Fruit fly (Drosophila melanogaster) whole organism, embryonic: ENCODE measurements around the gene CG33093.
A peak's percentile ranks its signal among the peaks of the same experiment; 100 is the strongest.

Experiments used
- Antp ChIP-seq: fragments of 200-800 bp; sonication (Bioruptor generic); optimal IDR thresholded peaks from 3 replicates; lab custom pipeline; 2016; ENCODE audit warnings: missing biosample characterization, missing genetic modification characterization
- CG10274 ChIP-seq: fragments of 200-800 bp; sonication (Bioruptor generic); optimal IDR thresholded peaks from 3 replicates; lab custom pipeline; 2017; ENCODE audit warnings: missing biosample characterization, mild to moderate bottlenecking, missing genetic modification characterization
- CG11695 ChIP-seq: fragments of 200-800 bp; sonication (Bioruptor generic); IDR thresholded peaks from 3 replicates; pipeline ENCODE4 v1.3.6; 2022; ENCODE audit warnings: missing biosample characterization, missing genetic modification characterization
- CG11696 ChIP-seq: fragments of 200-800 bp; sonication (Bioruptor generic); IDR thresholded peaks from 2 replicates; pipeline ENCODE4 v1.3.6; 2022; ENCODE audit warnings: missing biosample characterization, missing genetic modification characterization
- CG12071 ChIP-seq: fragments of 200-800 bp; sonication (Bioruptor generic); optimal IDR thresholded peaks from 3 replicates; lab custom pipeline; 2018; ENCODE audit warnings: missing biosample characterization, mild to moderate bottlenecking, missing genetic modification characterization
- CG12744 ChIP-seq: fragments of 200-800 bp; sonication (Bioruptor generic); optimal IDR thresholded peaks from 2 replicates; lab custom pipeline; 2016; ENCODE audit warnings: missing biosample characterization, missing genetic modification characterization
- CG14860 ChIP-seq: fragments of 200-800 bp; sonication (Bioruptor generic); IDR thresholded peaks from 3 replicates; pipeline ENCODE4 v1.3.6; 2022; ENCODE audit warnings: missing biosample characterization, missing genetic modification characterization; ENCODE audit not compliant: partially characterized antibody
- CG1647 ChIP-seq: fragments of 200-800 bp; sonication (Bioruptor generic); optimal IDR thresholded peaks from 3 replicates; lab custom pipeline; 2016; ENCODE audit warnings: missing biosample characterization, missing genetic modification characterization
- CG17359 ChIP-seq: fragments of 200-800 bp; sonication (Bioruptor generic); optimal IDR thresholded peaks from 3 replicates; lab custom pipeline; 2018; ENCODE audit warnings: missing biosample characterization, mild to moderate bottlenecking, missing genetic modification characterization, moderate library complexity
- CG32767 ChIP-seq: fragments of 200-800 bp; sonication (Bioruptor generic); IDR thresholded peaks from 2 replicates; pipeline ENCODE4 v1.3.6; 2022; ENCODE audit warnings: missing biosample characterization, missing genetic modification characterization
- CG33213 ChIP-seq: fragments of 200-800 bp; sonication (Bioruptor generic); optimal IDR thresholded peaks from 3 replicates; lab custom pipeline; 2016; ENCODE audit warnings: missing biosample characterization, missing genetic modification characterization
- CG34224 ChIP-seq: fragments of 200-800 bp; sonication (Bioruptor generic); IDR thresholded peaks from 3 replicates; pipeline ENCODE4 v1.3.6; 2022; ENCODE audit warnings: missing biosample characterization, missing genetic modification characterization; ENCODE audit not compliant: partially characterized antibody
- CG3838 ChIP-seq: fragments of 200-800 bp; sonication (Bioruptor generic); optimal IDR thresholded peaks from 3 replicates; lab custom pipeline; 2016; ENCODE audit warnings: missing biosample characterization, missing genetic modification characterization
- CG6175 ChIP-seq: fragments of 200-800 bp; sonication (Bioruptor generic); IDR thresholded peaks from 3 replicates; pipeline ENCODE4 v1.3.6; 2022; ENCODE audit warnings: missing biosample characterization, missing genetic modification characterization
- CG6683 ChIP-seq: fragments of 200-800 bp; sonication (Bioruptor generic); optimal IDR thresholded peaks from 2 replicates; lab custom pipeline; 2017; ENCODE audit warnings: missing biosample characterization, mild to moderate bottlenecking, missing genetic modification characterization, missing genetic modification reagents
- CG8290 ChIP-seq, 3 experiments: fragments of 200-800 bp; sonication (Bioruptor generic); optimal IDR thresholded peaks; 2 replicates each; lab custom pipeline; 2016 to 2019; ENCODE audit warnings: missing biosample characterization in 3 of 3, missing genetic modification characterization in 3 of 3, mild to moderate bottlenecking in 2 of 3, moderate library complexity in 1 of 3
- CG8924 ChIP-seq: fragments of 200-800 bp; optimal IDR thresholded peaks from 3 replicates; lab custom pipeline; 2019; ENCODE audit warnings: missing biosample characterization, mild to moderate bottlenecking, missing genetic modification characterization, moderate library complexity
- CG8944 ChIP-seq: fragments of 200-800 bp; sonication (Bioruptor generic); optimal IDR thresholded peaks from 3 replicates; lab custom pipeline; 2016; ENCODE audit warnings: missing biosample characterization, missing genetic modification characterization
- CG9609 ChIP-seq: fragments of 200-800 bp; sonication (Bioruptor generic); optimal IDR thresholded peaks from 3 replicates; lab custom pipeline; 2016; ENCODE audit warnings: missing biosample characterization, missing genetic modification characterization
- CTCF ChIP-seq: fragments of 200-800 bp; sonication (Bioruptor generic); optimal IDR thresholded peaks from 2 replicates; lab custom pipeline; 2017; ENCODE audit warnings: missing biosample characterization, mild to moderate bottlenecking, missing genetic modification characterization, moderate library complexity
- H15 ChIP-seq: fragments of 200-800 bp; sonication (Bioruptor generic); IDR thresholded peaks from 3 replicates; pipeline ENCODE4 v1.3.6; 2022; ENCODE audit warnings: missing biosample characterization, missing genetic modification characterization
- Hmx ChIP-seq: fragments of 200-800 bp; sonication (Bioruptor generic); optimal IDR thresholded peaks from 2 replicates; lab custom pipeline; 2016; ENCODE audit warnings: missing biosample characterization, missing genetic modification characterization
- Hr39 ChIP-seq: fragments of >200 bp; optimal IDR thresholded peaks from 2 replicates; lab custom pipeline; 2017
- MBD-R2 ChIP-seq: fragments of 200-800 bp; sonication (Bioruptor generic); IDR thresholded peaks from 2 replicates; pipeline ENCODE4 v1.3.6; 2022; ENCODE audit warnings: missing biosample characterization, missing genetic modification characterization
- MTF-1 ChIP-seq: fragments of 200-800 bp; sonication (Bioruptor generic); optimal IDR thresholded peaks from 2 replicates; lab custom pipeline; 2018; ENCODE audit warnings: missing biosample characterization, mild to moderate bottlenecking, missing genetic modification characterization, borderline replicate concordance
- Mad ChIP-seq: fragments of 200-800 bp; sonication (Bioruptor generic); optimal IDR thresholded peaks from 2 replicates; lab custom pipeline; 2016; ENCODE audit warnings: missing biosample characterization, missing genetic modification characterization
- NFAT ChIP-seq: fragments of 200-800 bp; sonication (Bioruptor generic); IDR thresholded peaks from 2 replicates; pipeline ENCODE4 v1.3.6; 2022; ENCODE audit warnings: missing biosample characterization, missing genetic modification characterization
- Nf-YC ChIP-seq: fragments of 200-800 bp; optimal IDR thresholded peaks from 3 replicates; lab custom pipeline; 2019; ENCODE audit warnings: missing biosample characterization, mild to moderate bottlenecking, missing genetic modification characterization, moderate library complexity
- Optix ChIP-seq: fragments of 200-800 bp; sonication (Bioruptor generic); IDR thresholded peaks from 3 replicates; pipeline ENCODE4 v1.3.6; 2022; ENCODE audit warnings: missing biosample characterization, missing genetic modification characterization
- Ptx1 ChIP-seq: fragments of 200-800 bp; sonication (Bioruptor generic); IDR thresholded peaks from 2 replicates; pipeline ENCODE4 v1.3.6; 2022; ENCODE audit warnings: missing biosample characterization, missing genetic modification characterization
- Scr ChIP-seq: fragments of 200-800 bp; sonication (Bioruptor generic); IDR thresholded peaks from 2 replicates; pipeline ENCODE4 v1.3.6; 2022; ENCODE audit warnings: missing biosample characterization, missing genetic modification characterization; ENCODE audit not compliant: partially characterized antibody
- Sry-δ ChIP-seq: fragments of 200-800 bp; sonication (Bioruptor generic); optimal IDR thresholded peaks from 2 replicates; lab custom pipeline; 2016; ENCODE audit warnings: missing biosample characterization, missing genetic modification characterization
- aop ChIP-seq: fragments of 200-800 bp; sonication (Bioruptor generic); IDR thresholded peaks from 2 replicates; pipeline ENCODE4 v1.3.6; 2022; ENCODE audit warnings: missing biosample characterization, missing genetic modification characterization
- ase ChIP-seq: fragments of 200-800 bp; sonication (Bioruptor generic); IDR thresholded peaks from 3 replicates; pipeline ENCODE4 v1.3.6; 2022; ENCODE audit warnings: missing biosample characterization, missing genetic modification characterization
- az2 ChIP-seq: fragments of 200-800 bp; sonication (Bioruptor generic); optimal IDR thresholded peaks from 3 replicates; lab custom pipeline; 2016; ENCODE audit warnings: missing biosample characterization, missing genetic modification characterization
- btn ChIP-seq: fragments of 200-800 bp; sonication (Bioruptor generic); optimal IDR thresholded peaks from 2 replicates; lab custom pipeline; 2016; ENCODE audit warnings: missing biosample characterization, missing genetic modification characterization
- chn ChIP-seq: fragments of 200-800 bp; sonication (Bioruptor generic); optimal IDR thresholded peaks from 2 replicates; lab custom pipeline; 2016; ENCODE audit warnings: missing biosample characterization, missing genetic modification characterization
- crp ChIP-seq, 2 experiments: fragments of 200-800 bp; sonication (Bioruptor generic); optimal IDR thresholded peaks; 2 replicates in 1 of 2; 3 replicates in 1 of 2; lab custom pipeline; 2017; ENCODE audit warnings: missing biosample characterization in 2 of 2, missing genetic modification characterization in 2 of 2, mild to moderate bottlenecking in 1 of 2, moderate library complexity in 1 of 2
- dmrt11E ChIP-seq: fragments of 200-800 bp; sonication (Bioruptor generic); optimal IDR thresholded peaks from 3 replicates; lab custom pipeline; 2018; ENCODE audit warnings: missing biosample characterization, mild to moderate bottlenecking, missing genetic modification characterization, moderate library complexity
- ems ChIP-seq: fragments of 200-800 bp; sonication (Bioruptor generic); optimal IDR thresholded peaks from 3 replicates; lab custom pipeline; 2016; ENCODE audit warnings: missing biosample characterization, missing genetic modification characterization
- fru ChIP-seq: fragments of >200 bp; optimal IDR thresholded peaks from 2 replicates; lab custom pipeline; 2017
- her ChIP-seq: fragments of 200-800 bp; sonication (Bioruptor generic); optimal IDR thresholded peaks from 2 replicates; lab custom pipeline; 2016; ENCODE audit warnings: missing biosample characterization, missing genetic modification characterization
- hkb ChIP-seq, 2 experiments: fragments of 200-800 bp in 1 of 2; fragments of >200 bp in 1 of 2; sonication (Bioruptor generic) in 1 of 2; IDR thresholded peaks in 1 of 2; optimal IDR thresholded peaks in 1 of 2; 2 replicates each; pipeline versions ENCODE4 v1.3.6 to Lab custom; 2017 to 2022; ENCODE audit warnings: missing biosample characterization in 1 of 2, missing genetic modification characterization in 1 of 2
- nau ChIP-seq: fragments of 200-800 bp; sonication (Bioruptor generic); optimal IDR thresholded peaks from 3 replicates; lab custom pipeline; 2017; ENCODE audit warnings: missing biosample characterization, mild to moderate bottlenecking, missing genetic modification characterization, missing genetic modification reagents
- org-1 ChIP-seq: fragments of 200-800 bp; sonication (Bioruptor generic); optimal IDR thresholded peaks from 2 replicates; lab custom pipeline; 2017; ENCODE audit warnings: missing biosample characterization, missing genetic modification characterization
- otp ChIP-seq: fragments of 200-800 bp; sonication (Bioruptor generic); IDR thresholded peaks from 3 replicates; pipeline ENCODE4, ENCODE4 v1.3.6; 2022; ENCODE audit warnings: missing biosample characterization, missing genetic modification characterization
- psq ChIP-seq: fragments of 200-800 bp; sonication (Bioruptor generic); optimal IDR thresholded peaks from 2 replicates; lab custom pipeline; 2017; ENCODE audit warnings: missing biosample characterization, missing genetic modification characterization
- scrt ChIP-seq: fragments of 200-800 bp; sonication (Bioruptor generic); optimal IDR thresholded peaks from 2 replicates; lab custom pipeline; 2018; ENCODE audit warnings: missing biosample characterization, mild to moderate bottlenecking, missing genetic modification characterization, moderate library complexity
- slp2 ChIP-seq: fragments of 200-800 bp; sonication (Bioruptor generic); optimal IDR thresholded peaks from 2 replicates; lab custom pipeline; 2016; ENCODE audit warnings: missing biosample characterization, missing genetic modification characterization
- trem ChIP-seq: fragments of 200-800 bp; optimal IDR thresholded peaks from 3 replicates; lab custom pipeline; 2019; ENCODE audit warnings: missing biosample characterization, mild to moderate bottlenecking, missing genetic modification characterization, moderate library complexity
- tx ChIP-seq: fragments of 200-800 bp; sonication (Bioruptor generic); optimal IDR thresholded peaks from 2 replicates; lab custom pipeline; 2016; ENCODE audit warnings: missing biosample characterization, missing genetic modification characterization
- wor ChIP-seq: fragments of 200-800 bp; sonication (Bioruptor generic); IDR thresholded peaks from 2 replicates; pipeline ENCODE4 v1.3.6; 2022; ENCODE audit warnings: missing biosample characterization, missing genetic modification characterization

Gene CG33093

DNA sequence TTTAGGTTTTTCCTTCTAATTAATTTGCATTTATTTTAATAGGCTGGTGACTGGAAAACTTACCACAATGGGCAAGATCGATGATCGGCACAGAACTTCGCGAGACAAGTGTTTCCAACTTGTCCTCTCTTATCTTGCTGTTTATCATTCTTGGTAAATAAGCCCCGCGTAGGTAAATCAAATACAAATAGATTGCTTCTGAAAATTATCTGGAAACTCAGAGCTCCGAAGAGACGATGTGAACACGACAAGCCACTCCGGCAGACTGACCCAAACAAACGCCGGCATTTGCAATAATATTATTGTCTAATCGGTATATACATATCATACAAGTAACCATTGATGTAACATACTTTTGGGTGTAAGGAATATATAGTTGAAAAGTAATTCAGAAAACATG lies 1.4 kb downstream of the CG33093 start, which contains the start of gene CG33099 (continued):
- no peak for TF ChIP-seq Hr39 (lab: Kevin White, UChicago)
- peak; percentile 6 for TF ChIP-seq Antp (GFP tag; lab: Kevin White, UChicago)
- TF ChIP-seq crp (GFP tag; optimal IDR thresholded peaks at IDR 0.05; lab: Kevin White, UChicago) = no peak
- TF ChIP-seq org-1 (GFP tag; lab: Kevin White, UChicago) = peak; percentile 29
- peak; percentile 26 for TF ChIP-seq CG12744 (GFP tag; lab: Kevin White, UChicago)
- no peak for TF ChIP-seq fru (lab: Kevin White, UChicago)
- TF ChIP-seq tx = no peak
- no peak for TF ChIP-seq CG9609 (GFP tag; lab: Kevin White, UChicago)
- no peak for TF ChIP-seq Optix (GFP tag; lab: Robert Waterston, UW)
- TF ChIP-seq CG8924 (tag; lab: Kevin White, UChicago) = peak; percentile 48
- TF ChIP-seq Nf-YC (tag; lab: Kevin White, UChicago) = peak; percentile 17
- TF ChIP-seq CG34224 (GFP tag; lab: Robert Waterston, UW) = no peak
- TF ChIP-seq CG11696 (GFP tag; lab: Robert Waterston, UW) = no peak
- TF ChIP-seq CG10274 = no peak
- TF ChIP-seq CG11695 (GFP tag; lab: Robert Waterston, UW) = no peak
- no peak for TF ChIP-seq MBD-R2 (GFP tag; lab: Robert Waterston, UW)
- TF ChIP-seq CG14860 = no peak
- peak; percentile 7 for TF ChIP-seq CTCF
- TF ChIP-seq CG1647 (GFP tag; lab: Kevin White, UChicago) = no peak
- no peak for TF ChIP-seq chn
- peak; percentile 25 for TF ChIP-seq CG8944 (GFP tag; lab: Kevin White, UChicago)
- peak; percentile 51 for TF ChIP-seq CG12071 (GFP tag; lab: Kevin White, UChicago)
- TF ChIP-seq Mad (GFP tag; lab: Kevin White, UChicago) = peak; percentile 31
- TF ChIP-seq MTF-1 (GFP tag; lab: Kevin White, UChicago) = peak; percentile 60
- TF ChIP-seq hkb (optimal IDR thresholded peaks at IDR 0.05; lab: Kevin White, UChicago) = no peak
- TF ChIP-seq hkb (GFP tag; IDR thresholded peaks at IDR 0.05; lab: Robert Waterston, UW) = peak; percentile 62; the same call in 1 of the 2 replicates
- TF ChIP-seq dmrt11E (tag; lab: Kevin White, UChicago) = peak; percentile 31
- no peak for TF ChIP-seq Scr (GFP tag; lab: Robert Waterston, UW)
- no peak for TF ChIP-seq trem
- TF ChIP-seq psq (GFP tag; lab: Kevin White, UChicago) = peak; percentile 7
- no peak for TF ChIP-seq Hmx (GFP tag; lab: Kevin White, UChicago)
- 0 out of 2 replicates have a peak, but pooled peaks have one; percentile 24 for TF ChIP-seq aop (GFP tag; lab: Robert Waterston, UW)
- no peak for TF ChIP-seq az2 (GFP tag; lab: Kevin White, UChicago)
- TF ChIP-seq CG17359 (tag; lab: Kevin White, UChicago) = peak; percentile 55
- TF ChIP-seq scrt (GFP tag; lab: Kevin White, UChicago) = peak; percentile 32
- TF ChIP-seq Ptx1 (GFP tag; lab: Robert Waterston, UW) = no peak
- TF ChIP-seq btn = no peak
- no peak for TF ChIP-seq wor
- no peak for TF ChIP-seq ems (GFP tag; lab: Kevin White, UChicago)
- TF ChIP-seq ase (GFP tag; lab: Robert Waterston, UW) = no peak
- peak; percentile 9 for TF ChIP-seq CG3838 (GFP tag; lab: Kevin White, UChicago)
- TF ChIP-seq CG8290 (GFP tag; optimal IDR thresholded peaks at IDR 0.05; lab: Kevin White, UChicago) = no peak
- TF ChIP-seq CG8290 (tag; optimal IDR thresholded peaks at IDR 0.05; lab: Kevin White, UChicago) = peak in 1 of 2 experiments; percentile 69
- peak; percentile 45; the same call in 1 of the 2 replicates for TF ChIP-seq NFAT (GFP tag; lab: Robert Waterston, UW)
- peak; percentile 61; the same call in 1 of the 3 replicates for TF ChIP-seq otp
- peak; percentile 47 for TF ChIP-seq nau (GFP tag; lab: Kevin White, UChicago)
- no peak for TF ChIP-seq CG6175 (GFP tag; lab: Robert Waterston, UW)
- TF ChIP-seq CG33213 (GFP tag; lab: Kevin White, UChicago) = peak; percentile 28
- peak; percentile 11 for TF ChIP-seq her (GFP tag; lab: Kevin White, UChicago)
- no peak for TF ChIP-seq H15 (GFP tag; lab: Robert Waterston, UW)
- TF ChIP-seq CG32767 (GFP tag; lab: Robert Waterston, UW) = no peak
- TF ChIP-seq CG6683 (GFP tag; lab: Kevin White, UChicago) = peak; percentile 2
- TF ChIP-seq slp2 (GFP tag; lab: Kevin White, UChicago) = peak; percentile 9
- TF ChIP-seq Sry-δ (GFP tag; lab: Kevin White, UChicago) = peak; percentile 8
